Worm (Caenorhabditis elegans) whole organism, L1 larva: Measurements from ENCODE around the gene pcn-1.

Experiments
- C16A3.4 ChIP-seq: fragments of 150-350 bp; optimal IDR thresholded peaks from 2 replicates; lab custom pipeline; 2014; ENCODE audit warnings: missing biosample characterization, missing genetic modification characterization
- C34B4.2 ChIP-seq: sonication (generic microtip); optimal IDR thresholded peaks from 2 replicates; lab custom pipeline; 2017; ENCODE audit warnings: mild to moderate bottlenecking, missing genetic modification characterization, missing compliant biosample characterization
- F16B12.6 ChIP-seq: fragments of 150-350 bp; optimal IDR thresholded peaks from 2 replicates; lab custom pipeline; 2014; ENCODE audit warnings: missing biosample characterization, missing genetic modification characterization
- Y116A8C.19 ChIP-seq: sonication (generic microtip); optimal IDR thresholded peaks from 2 replicates; lab custom pipeline; 2016; ENCODE audit warnings: missing compliant biosample characterization, missing genetic modification characterization, borderline replicate concordance
- alr-1 ChIP-seq: fragments of 200-800 bp; sonication (Bioruptor generic); optimal IDR thresholded peaks from 2 replicates; lab custom pipeline; 2018; ENCODE audit warnings: borderline replicate concordance, mild to moderate bottlenecking, missing genetic modification characterization, missing compliant biosample characterization
- aly-2 ChIP-seq: fragments of 150-350 bp; optimal IDR thresholded peaks from 2 replicates; lab custom pipeline; 2014; ENCODE audit warnings: missing biosample characterization, missing genetic modification characterization
- ama-1 ChIP-seq: fragments of 150-350 bp; optimal IDR thresholded peaks from 2 replicates; lab custom pipeline; 2014
- blmp-1 ChIP-seq: fragments of 150-350 bp; optimal IDR thresholded peaks from 2 replicates; lab custom pipeline; 2014; ENCODE audit warnings: missing biosample characterization, missing genetic modification characterization
- ceh-82 ChIP-seq, 3 experiments: fragments of 150-350 bp in 1 of 3; sonication (generic microtip) in 2 of 3; optimal IDR thresholded peaks; 2 replicates each; lab custom pipeline; 2014 to 2017; ENCODE audit warnings: missing biosample characterization in 3 of 3, missing genetic modification characterization in 3 of 3
- ceh-88 ChIP-seq: fragments of 200-800 bp; sonication (Bioruptor generic); IDR thresholded peaks from 2 replicates; pipeline ENCODE4 v1.3.6; 2022; ENCODE audit warnings: missing genetic modification characterization, missing compliant biosample characterization
- ces-1 ChIP-seq: fragments of 150-350 bp; optimal IDR thresholded peaks from 2 replicates; lab custom pipeline; 2014; ENCODE audit warnings: missing biosample characterization, missing genetic modification reagents, missing genetic modification characterization
- dpl-1 ChIP-seq, 3 experiments: fragments of 150-350 bp in 2 of 3; sonication (generic microtip) in 1 of 3; optimal IDR thresholded peaks; 2 replicates each; lab custom pipeline; 2014 to 2017; ENCODE audit warnings: missing biosample characterization in 3 of 3, missing genetic modification characterization in 3 of 3, missing genetic modification reagents in 3 of 3
- dsc-1 ChIP-seq: sonication (generic microtip); optimal IDR thresholded peaks from 2 replicates; lab custom pipeline; 2016; ENCODE audit warnings: mild to moderate bottlenecking, missing genetic modification characterization, missing compliant biosample characterization
- egl-27 ChIP-seq, 2 experiments: fragments of 150-350 bp in 1 of 2; sonication (generic microtip); optimal IDR thresholded peaks; 3 replicates each; lab custom pipeline; 2017 to 2018; ENCODE audit warnings: missing biosample characterization in 2 of 2, missing genetic modification characterization in 2 of 2, missing genetic modification reagents in 2 of 2
- elt-2 ChIP-seq: sonication (generic microtip); optimal IDR thresholded peaks from 2 replicates; lab custom pipeline; 2016; ENCODE audit warnings: missing genetic modification characterization, mild to moderate bottlenecking, inconsistent platforms, missing compliant biosample characterization, missing genetic modification reagents
- elt-3 ChIP-seq, 6 experiments: fragments of 150-350 bp in 1 of 6; sonication (generic microtip); optimal IDR thresholded peaks; 2 replicates each; lab custom pipeline; 2017 to 2018; ENCODE audit warnings: missing biosample characterization in 6 of 6, missing genetic modification characterization in 6 of 6, inconsistent platforms in 1 of 6
- fkh-10 ChIP-seq: sonication (generic microtip); optimal IDR thresholded peaks from 2 replicates; lab custom pipeline; 2017; ENCODE audit warnings: missing biosample characterization, missing genetic modification reagents, missing genetic modification characterization
- fkh-4 ChIP-seq: sonication (generic microtip); optimal IDR thresholded peaks from 2 replicates; lab custom pipeline; 2016; ENCODE audit warnings: missing compliant biosample characterization, missing genetic modification characterization, borderline replicate concordance
- fkh-8 ChIP-seq: sonication (generic microtip); optimal IDR thresholded peaks from 2 replicates; lab custom pipeline; 2016; ENCODE audit warnings: mild to moderate bottlenecking, missing genetic modification characterization, missing compliant biosample characterization
- fos-1 ChIP-seq: fragments of 150-350 bp; optimal IDR thresholded peaks from 2 replicates; lab custom pipeline; 2014; ENCODE audit warnings: missing biosample characterization, missing genetic modification characterization
- hlh-17 ChIP-seq: fragments of 200-800 bp; sonication (Bioruptor generic); optimal IDR thresholded peaks from 2 replicates; lab custom pipeline; 2018; ENCODE audit warnings: missing genetic modification characterization, mild to moderate bottlenecking, missing compliant biosample characterization, moderate library complexity, borderline replicate concordance
- hpl-2 ChIP-seq: fragments of 150-350 bp; optimal IDR thresholded peaks from 2 replicates; lab custom pipeline; 2014; ENCODE audit warnings: missing biosample characterization, missing genetic modification reagents, missing genetic modification characterization
- irx-1 ChIP-seq: sonication (generic microtip); optimal IDR thresholded peaks from 2 replicates; lab custom pipeline; 2016; ENCODE audit warnings: missing genetic modification characterization, missing compliant biosample characterization
- isw-1 ChIP-seq: fragments of 200-800 bp; sonication (Bioruptor generic); IDR thresholded peaks from 2 replicates; pipeline ENCODE4 v1.3.6; 2022; ENCODE audit warnings: missing genetic modification characterization, missing compliant biosample characterization
- lin-14 ChIP-seq: fragments of 200-800 bp; sonication (Bioruptor generic); optimal IDR thresholded peaks from 2 replicates; lab custom pipeline; 2018; ENCODE audit warnings: mild to moderate bottlenecking, missing genetic modification characterization, moderate library complexity, missing compliant biosample characterization
- lin-35 ChIP-seq, 2 experiments: fragments of 150-350 bp; optimal IDR thresholded peaks; 2 replicates each; lab custom pipeline; 2014; ENCODE audit warnings: missing biosample characterization in 2 of 2, missing genetic modification characterization in 2 of 2, missing genetic modification reagents in 2 of 2
- lin-39 ChIP-seq: fragments of 150-350 bp; optimal IDR thresholded peaks from 2 replicates; lab custom pipeline; 2014; ENCODE audit warnings: missing biosample characterization, missing genetic modification reagents, missing genetic modification characterization
- mab-9 ChIP-seq: fragments of 200-800 bp; sonication (Bioruptor generic); IDR thresholded peaks from 2 replicates; pipeline ENCODE4 v1.3.6; 2022; ENCODE audit warnings: missing genetic modification reagents, missing genetic modification characterization, missing compliant biosample characterization
- mdl-1 ChIP-seq, 2 experiments: fragments of 150-350 bp; optimal IDR thresholded peaks; 2 replicates each; lab custom pipeline; 2014 to 2017; ENCODE audit warnings: missing biosample characterization in 2 of 2, missing genetic modification characterization in 2 of 2, inconsistent platforms in 1 of 2
- mef-2 ChIP-seq: fragments of 150-350 bp; optimal IDR thresholded peaks from 2 replicates; lab custom pipeline; 2014; ENCODE audit warnings: missing biosample characterization, missing genetic modification characterization
- nhr-19 ChIP-seq: fragments of 200-800 bp; sonication (Bioruptor generic); conservative IDR thresholded peaks from 2 replicates; pipeline ENCODE4 v1.3.6; 2022; ENCODE audit warnings: missing genetic modification characterization, missing compliant biosample characterization
- nhr-20 ChIP-seq: sonication (generic microtip); optimal IDR thresholded peaks from 2 replicates; lab custom pipeline; 2016; ENCODE audit warnings: mild to moderate bottlenecking, missing genetic modification characterization, missing compliant biosample characterization
- nhr-237 ChIP-seq: fragments of 150-350 bp; optimal IDR thresholded peaks from 2 replicates; lab custom pipeline; 2014; ENCODE audit warnings: missing biosample characterization, missing genetic modification characterization
- nhr-47 ChIP-seq: sonication (generic microtip); optimal IDR thresholded peaks from 2 replicates; lab custom pipeline; 2016; ENCODE audit warnings: mild to moderate bottlenecking, missing genetic modification characterization, moderate library complexity, missing compliant biosample characterization
- nhr-76 ChIP-seq: sonication (generic microtip); optimal IDR thresholded peaks from 2 replicates; lab custom pipeline; 2017; ENCODE audit warnings: missing biosample characterization, missing genetic modification characterization
- nhr-77 ChIP-seq: fragments of 150-350 bp; optimal IDR thresholded peaks from 2 replicates; lab custom pipeline; 2014; ENCODE audit warnings: missing biosample characterization, missing genetic modification characterization
- nhr-84 ChIP-seq: sonication (generic microtip); optimal IDR thresholded peaks from 2 replicates; lab custom pipeline; 2017; ENCODE audit warnings: missing biosample characterization, missing genetic modification characterization
- nhr-85 ChIP-seq: sonication (generic microtip); peaks from one replicate; lab custom pipeline; 2016; ENCODE audit warnings: missing genetic modification characterization, inconsistent platforms, missing compliant biosample characterization
- pag-3 ChIP-seq: sonication (generic microtip); optimal IDR thresholded peaks from 2 replicates; lab custom pipeline; 2017; ENCODE audit warnings: missing genetic modification characterization, mild to moderate bottlenecking, missing compliant biosample characterization, antibody characterized with exemption, borderline replicate concordance; ENCODE audit not compliant: insufficient read depth
- pqm-1 ChIP-seq: sonication (generic microtip); optimal IDR thresholded peaks from 3 replicates; lab custom pipeline; 2017; ENCODE audit warnings: missing biosample characterization, missing genetic modification characterization
- snu-23 ChIP-seq: sonication (generic microtip); optimal IDR thresholded peaks from 2 replicates; lab custom pipeline; 2016; ENCODE audit warnings: missing genetic modification characterization, missing compliant biosample characterization
- sox-4 ChIP-seq: sonication (generic microtip); optimal IDR thresholded peaks from 2 replicates; lab custom pipeline; 2016; ENCODE audit warnings: missing genetic modification characterization, missing compliant biosample characterization
- sptf-1 ChIP-seq: fragments of 150-350 bp; optimal IDR thresholded peaks from 2 replicates; lab custom pipeline; 2014; ENCODE audit warnings: missing biosample characterization, missing genetic modification characterization
- tlp-1 ChIP-seq: fragments of 150-350 bp; optimal IDR thresholded peaks from 2 replicates; lab custom pipeline; 2014; ENCODE audit warnings: missing biosample characterization, missing genetic modification characterization
- unc-30 ChIP-seq: sonication (generic microtip); optimal IDR thresholded peaks from 2 replicates; lab custom pipeline; 2017; ENCODE audit warnings: missing biosample characterization, missing genetic modification characterization
- unc-62 ChIP-seq: fragments of 150-350 bp; optimal IDR thresholded peaks from 2 replicates; lab custom pipeline; 2014; ENCODE audit warnings: missing biosample characterization, missing genetic modification reagents, missing genetic modification characterization
- unc-86 ChIP-seq: sonication (generic microtip); optimal IDR thresholded peaks from 2 replicates; lab custom pipeline; 2016; ENCODE audit warnings: missing genetic modification characterization, missing compliant biosample characterization
- unc-98 ChIP-seq: fragments of 200-800 bp; sonication (Bioruptor generic); IDR thresholded peaks from 2 replicates; pipeline ENCODE4 v1.3.6; 2022; ENCODE audit warnings: missing genetic modification characterization, missing compliant biosample characterization
- vab-15 ChIP-seq: sonication (generic microtip); optimal IDR thresholded peaks from 2 replicates; lab custom pipeline; 2017; ENCODE audit warnings: missing genotype, mild to moderate bottlenecking, missing genetic modification characterization, missing compliant biosample characterization
- xbp-1 ChIP-seq: sonication (generic microtip); optimal IDR thresholded peaks from 2 replicates; lab custom pipeline; 2016; ENCODE audit warnings: missing genetic modification characterization, missing compliant biosample characterization
- zip-4 ChIP-seq: fragments of 200-800 bp; sonication (Bioruptor generic); optimal IDR thresholded peaks from 2 replicates; lab custom pipeline; 2018; ENCODE audit warnings: mild to moderate bottlenecking, missing genetic modification characterization, moderate library complexity, missing compliant biosample characterization
- ztf-11 ChIP-seq, 2 experiments: sonication (generic microtip); optimal IDR thresholded peaks; 2 replicates each; lab custom pipeline; 2016 to 2017; ENCODE audit warnings: missing genetic modification characterization in 2 of 2, missing biosample characterization in 1 of 2, missing compliant biosample characterization in 1 of 2
- ztf-4 ChIP-seq: fragments of 150-350 bp; optimal IDR thresholded peaks from 2 replicates; lab custom pipeline; 2014; ENCODE audit warnings: missing biosample characterization, missing genetic modification characterization

Gene pcn-1

ce11 chrIV:4093087-4093486, 43.8 kb upstream of the pcn-1 start:
- TF ChIP-seq F16B12.6 (tag; lab: Kevin White, UChicago) (peak; percentile 46), hlh-17 (GFP tag; lab: Kevin White, UChicago) (no peak), sptf-1 (tag; lab: Kevin White, UChicago) (no peak), dpl-1 (GFP tag; optimal IDR thresholded peaks at IDR 0.05; lab: Kevin White, UChicago) (peak; percentile 21 to 58 (median 55)), nhr-20 (tag; lab: Kevin White, UChicago) (peak; percentile 84), sox-4 (tag; lab: Kevin White, UChicago) (no peak), fkh-4 (tag; lab: Kevin White, UChicago) (no peak), elt-3 (tag; optimal IDR thresholded peaks at IDR 0.05; lab: Kevin White, UChicago) (peak in 2 of 6 experiments; percentile 19 to 36), pag-3 (tag; lab: Kevin White, UChicago) (no peak), mef-2 (tag; lab: Kevin White, UChicago) (peak; percentile 67), snu-23 (GFP tag; lab: Kevin White, UChicago) (peak; percentile 91), irx-1 (tag; lab: Kevin White, UChicago) (peak; percentile 38), nhr-84 (no peak), nhr-77 (tag; lab: Kevin White, UChicago) (peak; percentile 3), pqm-1 (tag; lab: Kevin White, UChicago) (no peak), ces-1 (GFP tag; lab: Kevin White, UChicago) (no peak), tlp-1 (no peak), ceh-88 (peak; percentile 64), fkh-10 (GFP tag; lab: Kevin White, UChicago) (no peak), ama-1 (lab: Kevin White, UChicago) (no peak), xbp-1 (tag; lab: Kevin White, UChicago) (peak; percentile 81), lin-14 (GFP tag; lab: Kevin White, UChicago) (peak; percentile 96), mab-9 (GFP tag; lab: Robert Waterston, UW) (peak; percentile 56; the same call in 1 of the 2 replicates), lin-39 (tag; lab: Kevin White, UChicago) (peak; percentile 53), nhr-85 (tag; lab: Kevin White, UChicago) (peak; percentile 90), alr-1 (tag; lab: Kevin White, UChicago) (no peak), nhr-47 (peak; percentile 87), vab-15 (no peak), unc-62 (no peak), lin-35 (GFP tag; optimal IDR thresholded peaks at IDR 0.05; lab: Kevin White, UChicago) (peak; percentile 60 to 62), aly-2 (peak; percentile 19), unc-98 (GFP tag; lab: Robert Waterston, UW) (no peak), unc-30 (tag; lab: Kevin White, UChicago) (no peak), ztf-11 (tag; optimal IDR thresholded peaks at IDR 0.05; lab: Kevin White, UChicago) (peak in 1 of 2 experiments; percentile 45), nhr-237 (tag; lab: Kevin White, UChicago) (peak; percentile 1), fkh-8 (tag; lab: Kevin White, UChicago) (peak; percentile 74), C34B4.2 (tag; lab: Kevin White, UChicago) (no peak), fos-1 (tag; lab: Kevin White, UChicago) (peak; percentile 71), elt-2 (tag; lab: Kevin White, UChicago) (peak; percentile 24), isw-1 (GFP tag; lab: Robert Waterston, UW) (peak; percentile 71), nhr-19 (GFP tag; lab: Robert Waterston, UW) (peak; percentile 77), zip-4 (GFP tag; lab: Kevin White, UChicago) (no peak), dsc-1 (peak; percentile 70), ceh-82 (tag; optimal IDR thresholded peaks at IDR 0.05; lab: Kevin White, UChicago) (peak; percentile 39 to 69 (median 67)), C16A3.4 (tag; lab: Kevin White, UChicago) (peak; percentile 11), unc-86 (peak; percentile 80), Y116A8C.19 (tag; lab: Kevin White, UChicago) (no peak), nhr-76 (tag; lab: Kevin White, UChicago) (no peak), ztf-4 (tag; lab: Kevin White, UChicago) (peak; percentile 70), blmp-1 (tag; lab: Kevin White, UChicago) (no peak), egl-27 (tag; optimal IDR thresholded peaks at IDR 0.05; lab: Kevin White, UChicago) (peak; percentile 4 to 58), hpl-2 (GFP tag; lab: Kevin White, UChicago) (no peak), mdl-1 (tag; optimal IDR thresholded peaks at IDR 0.05; lab: Kevin White, UChicago) (peak in 1 of 2 experiments; percentile 45)
